Worm (Caenorhabditis elegans): ENCODE results near the gene lipl-5.

Gene lipl-5

ce11 chrV:360068-360467 lies 25.5 kb upstream of the lipl-5 start:
- TF ChIP-seq gmeb-1 (tag; optimal IDR thresholded peaks at IDR 0.05) (no peak), dmd-4 (tag; optimal IDR thresholded peaks at IDR 0.05) (no peak), ama-1 (optimal IDR thresholded peaks at IDR 0.05) (no peak), ztf-11 (tag; optimal IDR thresholded peaks at IDR 0.05) (no peak), nhr-77 (tag; optimal IDR thresholded peaks at IDR 0.05) (no peak), nhr-237 (tag; optimal IDR thresholded peaks at IDR 0.05) (no peak), C34F6.9 (tag; optimal IDR thresholded peaks at IDR 0.05) (no peak), ZK546.5 (tag; optimal IDR thresholded peaks at IDR 0.05) (no peak), sma-3 (GFP tag; optimal IDR thresholded peaks at IDR 0.05) (no peak), ceh-82 (tag; optimal IDR thresholded peaks at IDR 0.05) (no peak), unc-55 (GFP tag; optimal IDR thresholded peaks at IDR 0.05) (no peak), nhr-6 (tag; optimal IDR thresholded peaks at IDR 0.05) (no peak), mab-5 (tag; optimal IDR thresholded peaks at IDR 0.05) (no peak), zag-1 (tag; optimal IDR thresholded peaks at IDR 0.05) (no peak), unc-39 (tag; optimal IDR thresholded peaks at IDR 0.05) (no peak), sma-9 (GFP tag; optimal IDR thresholded peaks at IDR 0.05) (no peak), sma-9 (tag; optimal IDR thresholded peaks at IDR 0.05) (no peak), ceh-16 (tag; optimal IDR thresholded peaks at IDR 0.05) (no peak), mdl-1 (tag; optimal IDR thresholded peaks at IDR 0.05) (no peak), egl-27 (tag; optimal IDR thresholded peaks at IDR 0.05) (no peak), lin-11 (tag; optimal IDR thresholded peaks at IDR 0.05) (no peak)

DNA sequence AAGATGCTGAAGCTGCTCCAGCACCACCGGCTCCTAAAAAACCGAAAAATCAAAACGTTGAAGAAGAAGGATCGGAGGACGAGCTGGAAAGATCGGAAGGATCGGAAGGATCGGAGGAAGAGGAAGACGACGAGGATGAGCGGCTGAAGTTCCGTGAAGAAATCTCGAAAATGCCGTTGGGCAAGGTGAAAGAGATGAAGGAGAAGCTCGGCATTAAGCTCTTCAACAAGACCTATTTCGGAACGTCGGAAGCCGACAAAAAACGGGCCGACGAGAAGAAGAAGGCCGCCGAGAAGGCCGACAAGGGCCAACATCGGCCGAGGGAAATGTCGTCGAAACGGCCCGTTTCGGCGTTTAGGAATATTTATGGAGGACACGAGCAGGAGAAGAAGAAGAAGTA lies 24.3 kb upstream of the lipl-5 start:
- TF ChIP-seq nhr-11 (tag; optimal IDR thresholded peaks at IDR 0.05) (no peak), crh-2 (tag; optimal IDR thresholded peaks at IDR 0.05) (no peak), mab-5 (tag; optimal IDR thresholded peaks at IDR 0.05) (no peak), lin-13 (GFP tag; optimal IDR thresholded peaks at IDR 0.05) (no peak), R02D3.7 (tag; optimal IDR thresholded peaks at IDR 0.05) (no peak), ZK546.5 (tag; optimal IDR thresholded peaks at IDR 0.05) (no peak), ceh-82 (tag; optimal IDR thresholded peaks at IDR 0.05) (no peak)

DNA sequence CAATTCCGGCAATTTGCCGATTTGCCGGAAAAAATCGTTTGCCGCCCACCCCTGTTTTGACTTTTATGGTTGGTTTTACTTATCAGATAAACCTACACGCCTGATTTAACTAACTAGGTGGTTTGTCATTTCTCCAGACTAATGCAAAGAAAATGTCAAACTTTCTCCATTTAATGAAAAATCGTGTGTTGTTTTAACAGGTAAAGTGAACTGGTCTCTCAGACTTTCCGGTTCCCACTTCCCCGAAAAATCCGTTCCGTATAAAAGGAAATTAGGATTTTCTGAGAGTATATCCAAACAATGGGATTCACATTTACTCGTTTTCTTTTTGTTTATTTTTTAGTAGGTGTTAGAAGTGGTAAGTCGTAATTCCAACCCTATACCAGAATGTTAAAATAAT lies 20.9 kb upstream of the lipl-5 start, which contains the start of gene mltn-6:
mltn-6 (plus strand) TSS at position 301 of the 400 bp plus-strand sequence.
- no peak for TF ChIP-seq sem-4 (tag; optimal IDR thresholded peaks at IDR 0.05)
- no peak for TF ChIP-seq C34F6.9 (tag; optimal IDR thresholded peaks at IDR 0.05)
- no peak for TF ChIP-seq egl-27 (tag; optimal IDR thresholded peaks at IDR 0.05)
- no peak for TF ChIP-seq fos-1 (tag; optimal IDR thresholded peaks at IDR 0.05)
- TF ChIP-seq R02D3.7 (tag; optimal IDR thresholded peaks at IDR 0.05): no peak
- no peak for TF ChIP-seq nhr-23 (tag; optimal IDR thresholded peaks at IDR 0.05)
- no peak for TF ChIP-seq dmd-4 (tag; optimal IDR thresholded peaks at IDR 0.05)
- no peak for TF ChIP-seq nhr-10 (tag; optimal IDR thresholded peaks at IDR 0.05)
- no peak for TF ChIP-seq snpc-4 (tag; optimal IDR thresholded peaks at IDR 0.05)
- TF ChIP-seq elt-3 (tag; optimal IDR thresholded peaks at IDR 0.05): no peak
- TF ChIP-seq lin-13 (GFP tag; optimal IDR thresholded peaks at IDR 0.05): no peak
- no peak for TF ChIP-seq sma-9 (GFP tag; optimal IDR thresholded peaks at IDR 0.05)
- TF ChIP-seq sma-9 (tag; optimal IDR thresholded peaks at IDR 0.05): no peak
- TF ChIP-seq ztf-4 (tag; optimal IDR thresholded peaks at IDR 0.05): no peak
- TF ChIP-seq ama-1 (optimal IDR thresholded peaks at IDR 0.05): no peak
- no peak for TF ChIP-seq nhr-21 (tag; optimal IDR thresholded peaks at IDR 0.05)
- no peak for TF ChIP-seq F13H6.1 (tag; optimal IDR thresholded peaks at IDR 0.05)
- no peak for TF ChIP-seq mab-5 (tag; optimal IDR thresholded peaks at IDR 0.05)

ce11 chrV:370033-370432 lies 15.5 kb upstream of the lipl-5 start, which contains the start of gene mltn-7:
TSS of gene mltn-7 (plus strand) at chrV:370333.
- no peak for TF ChIP-seq nhr-10 (tag; optimal IDR thresholded peaks at IDR 0.05)
- TF ChIP-seq crh-2 (tag; optimal IDR thresholded peaks at IDR 0.05): no peak
- TF ChIP-seq unc-39 (tag; optimal IDR thresholded peaks at IDR 0.05): no peak
- TF ChIP-seq zag-1 (tag; optimal IDR thresholded peaks at IDR 0.05): no peak
- TF ChIP-seq nhr-23 (tag; optimal IDR thresholded peaks at IDR 0.05): no peak
- no peak for TF ChIP-seq lin-39 (tag; optimal IDR thresholded peaks at IDR 0.05)
- no peak for TF ChIP-seq lsy-2 (tag; optimal IDR thresholded peaks at IDR 0.05)

ce11 chrV:373192-373591 lies 12.4 kb upstream of the lipl-5 start:
- TF ChIP-seq peb-1 (tag; optimal IDR thresholded peaks at IDR 0.05) (no peak), unc-62 (GFP tag; optimal IDR thresholded peaks at IDR 0.05) (no peak), unc-39 (tag; optimal IDR thresholded peaks at IDR 0.05) (no peak), nhr-237 (tag; optimal IDR thresholded peaks at IDR 0.05) (no peak), mdl-1 (tag; optimal IDR thresholded peaks at IDR 0.05) (no peak), nhr-129 (tag; optimal IDR thresholded peaks at IDR 0.05) (no peak), R02D3.7 (tag; optimal IDR thresholded peaks at IDR 0.05) (no peak), lin-39 (tag; optimal IDR thresholded peaks at IDR 0.05) (no peak), mab-5 (tag; optimal IDR thresholded peaks at IDR 0.05) (no peak), nhr-25 (tag; optimal IDR thresholded peaks at IDR 0.05) (no peak), nhr-77 (tag; optimal IDR thresholded peaks at IDR 0.05) (no peak), ceh-16 (tag; optimal IDR thresholded peaks at IDR 0.05) (no peak), nhr-23 (tag; optimal IDR thresholded peaks at IDR 0.05) (no peak), skn-1 (tag; optimal IDR thresholded peaks at IDR 0.05) (no peak), aly-2 (tag; optimal IDR thresholded peaks at IDR 0.05) (no peak), lsy-2 (tag; optimal IDR thresholded peaks at IDR 0.05) (no peak)

All from whole organism, L2 larva.